Fruit fly (Drosophila melanogaster): ENCODE results near the gene CG4593.

DNA sequence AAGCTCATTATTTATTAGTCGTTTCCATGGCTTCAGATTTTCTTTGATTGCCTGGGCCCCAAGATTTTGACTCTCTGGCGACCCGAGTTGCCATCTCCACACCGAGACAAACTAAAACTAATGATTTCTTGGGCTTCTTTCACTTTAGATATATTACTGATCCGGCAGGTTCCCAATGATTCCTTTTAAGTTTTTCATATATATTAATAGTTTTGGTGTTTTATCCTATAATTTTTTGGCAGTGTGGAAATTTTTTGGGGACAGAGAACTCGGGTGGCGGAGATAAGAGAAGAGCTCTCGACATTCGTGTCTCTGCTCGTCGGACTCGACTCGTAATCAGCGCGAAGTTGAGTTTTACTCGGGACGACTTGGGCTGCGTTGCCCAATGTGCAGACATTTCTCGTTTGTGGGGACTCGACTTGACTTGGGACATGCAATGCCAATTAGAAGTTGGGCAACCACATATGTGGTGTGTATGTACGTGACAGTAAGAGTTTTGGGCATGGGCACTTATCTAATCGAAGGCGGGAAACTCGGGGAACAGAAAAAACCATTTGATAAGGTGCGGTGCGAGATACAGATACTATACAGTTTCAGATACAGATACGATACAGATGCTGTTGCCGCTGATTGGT, 12.4 kb upstream of the CG4593 start:
- TF ChIP-seq CG6854 (GFP tag; optimal IDR thresholded peaks at IDR 0.05) (no peak), acj6 (GFP tag; optimal IDR thresholded peaks at IDR 0.05) (peak; percentile 17), Blimp-1 (GFP tag; optimal IDR thresholded peaks at IDR 0.05) (no peak), Sox15 (GFP tag; optimal IDR thresholded peaks at IDR 0.05) (no peak), CG10669 (GFP tag; optimal IDR thresholded peaks at IDR 0.05) (no peak), Met (GFP tag; optimal IDR thresholded peaks at IDR 0.05) (peak; percentile 64), CG15336 (GFP tag; IDR thresholded peaks at IDR 0.05) (peak; percentile 41; the same call in 1 of the 2 replicates), CG4318 (GFP tag; optimal IDR thresholded peaks at IDR 0.05) (no peak), Ets21C (GFP tag; optimal IDR thresholded peaks at IDR 0.05) (peak; percentile 7), CG6808 (GFP tag; optimal IDR thresholded peaks at IDR 0.05) (no peak), OdsH (GFP tag; optimal IDR thresholded peaks at IDR 0.05) (peak; percentile 8), CG6163 (GFP tag; IDR thresholded peaks at IDR 0.05) (no peak)

Measured in whole organism, prepupa.